Fruit fly (Drosophila melanogaster): Measurements from ENCODE around the gene Dref.
A peak's percentile ranks its signal among the peaks of the same experiment; 100 is the strongest.

Gene Dref

dm6 chr2L:9918020-9918959 lies 48.7 kb downstream of the Dref start, which contains the start of the genes CG5885 and CG4598 (continued):
- TF ChIP-seq Nf-YB (GFP tag; optimal IDR thresholded peaks at IDR 0.05): peak; percentile 42
- TF ChIP-seq lov (optimal IDR thresholded peaks at IDR 0.05): no peak
- no peak for TF ChIP-seq lov (GFP tag; IDR thresholded peaks at IDR 0.05)
- peak; percentile 76 for TF ChIP-seq CG7839 (tag; optimal IDR thresholded peaks at IDR 0.05)
- TF ChIP-seq crc (GFP tag; optimal IDR thresholded peaks at IDR 0.05): peak; percentile 22
- TF ChIP-seq caup (GFP tag; optimal IDR thresholded peaks at IDR 0.05; ENCODE audit: severe bottlenecking): peak; percentile 59
- TF ChIP-seq CG7745 (tag; optimal IDR thresholded peaks at IDR 0.05): no peak
- peak; percentile 3 for TF ChIP-seq CG34376 (GFP tag; optimal IDR thresholded peaks at IDR 0.05)
- peak; percentile 7 for TF ChIP-seq zen (tag; optimal IDR thresholded peaks at IDR 0.05)
- peak in 1 of 2 experiments; percentile 30 for TF ChIP-seq chif (GFP tag; optimal IDR thresholded peaks at IDR 0.05)
- TF ChIP-seq CG14014 (GFP tag; IDR thresholded peaks at IDR 0.05): peak; percentile 59
- 0 out of 3 replicates have a peak, but pooled peaks have one; percentile 17 for TF ChIP-seq C15 (GFP tag; IDR thresholded peaks at IDR 0.05)
- TF ChIP-seq CG18764 (GFP tag; optimal IDR thresholded peaks at IDR 0.05): peak; percentile 71
- peak; percentile 87 for TF ChIP-seq Ets65A (GFP tag)
- TF ChIP-seq gt (GFP tag; IDR thresholded peaks at IDR 0.05): no peak
- TF ChIP-seq dm (GFP tag; optimal IDR thresholded peaks at IDR 0.05): no peak
- TF ChIP-seq gsb (GFP tag; IDR thresholded peaks at IDR 0.05): no peak
- TF ChIP-seq D19A (tag; optimal IDR thresholded peaks at IDR 0.05): peak; percentile 99
- TF ChIP-seq CG6765 (GFP tag; optimal IDR thresholded peaks at IDR 0.05): peak; percentile 36
- TF ChIP-seq tna (GFP tag; IDR thresholded peaks at IDR 0.05; ENCODE audit: partially characterized antibody): peak; percentile 48
- no peak for TF ChIP-seq seq (GFP tag; IDR thresholded peaks at IDR 0.05)
- no peak for TF ChIP-seq CG31224 (GFP tag; IDR thresholded peaks at IDR 0.05)
- peak; percentile 47; the same call in 1 of the 2 replicates for TF ChIP-seq CG7372 (GFP tag; IDR thresholded peaks at IDR 0.05)
- TF ChIP-seq ato (GFP tag; IDR thresholded peaks at IDR 0.05; ENCODE audit: partially characterized antibody): peak; percentile 51; the same call in 1 of the 2 replicates
- TF ChIP-seq sc (optimal IDR thresholded peaks at IDR 0.05): no peak
- TF ChIP-seq sc (GFP tag; optimal IDR thresholded peaks at IDR 0.05): peak; percentile 28
- peak; percentile 52 for TF ChIP-seq CG10959 (GFP tag; IDR thresholded peaks at IDR 0.05)
- TF ChIP-seq CG10267 (tag; optimal IDR thresholded peaks at IDR 0.05): peak; percentile 71
- TF ChIP-seq CG9797 (GFP tag; optimal IDR thresholded peaks at IDR 0.05): peak; percentile 47
- peak; percentile 68 for TF ChIP-seq hbn (GFP tag; IDR thresholded peaks at IDR 0.05; ENCODE audit: partially characterized antibody)
- TF ChIP-seq dysf (GFP tag; IDR thresholded peaks at IDR 0.05): peak; percentile 72; the same call in 2 of the 3 replicates
- TF ChIP-seq CG2712 (tag; optimal IDR thresholded peaks at IDR 0.05): peak; percentile 61
- TF ChIP-seq B-H1 (GFP tag; IDR thresholded peaks at IDR 0.05): no peak
- TF ChIP-seq Hmr (GFP tag; optimal IDR thresholded peaks at IDR 0.05): peak; percentile 75
- TF ChIP-seq D19B (GFP tag; optimal IDR thresholded peaks at IDR 0.05): peak; percentile 13
- TF ChIP-seq prd (optimal IDR thresholded peaks at IDR 0.05): no peak
- peak; percentile 54; the same call in 2 of the 3 replicates for TF ChIP-seq prd (GFP tag; IDR thresholded peaks at IDR 0.05)
- TF ChIP-seq CG16779 (GFP tag; IDR thresholded peaks at IDR 0.05): 0 out of 2 replicates have a peak, but pooled peaks have one; percentile 13
- TF ChIP-seq Lim3 (GFP tag; IDR thresholded peaks at IDR 0.05): no peak
- TF ChIP-seq CG6654 (GFP tag; optimal IDR thresholded peaks at IDR 0.05): no peak
- TF ChIP-seq ATbp (GFP tag; optimal IDR thresholded peaks at IDR 0.05): peak; percentile 55
- TF ChIP-seq CG11398 (GFP tag; optimal IDR thresholded peaks at IDR 0.05): no peak
- peak; percentile 71 for TF ChIP-seq stwl (tag; optimal IDR thresholded peaks at IDR 0.05)
- peak; percentile 34 for TF ChIP-seq CG3281 (GFP tag; optimal IDR thresholded peaks at IDR 0.05)
- TF ChIP-seq klu (GFP tag; IDR thresholded peaks at IDR 0.05): no peak; the same call in 1 of the 2 replicates
- TF ChIP-seq CG11085 (GFP tag; IDR thresholded peaks at IDR 0.05): no peak
- TF ChIP-seq vfl (GFP tag; optimal IDR thresholded peaks at IDR 0.05): peak; percentile 40
- TF ChIP-seq ci (GFP tag; IDR thresholded peaks at IDR 0.05): peak; percentile 85
- TF ChIP-seq wek (GFP tag; optimal IDR thresholded peaks at IDR 0.05): no peak

All from whole organism, embryonic.